Fruit fly (Drosophila melanogaster) whole organism, embryonic: ENCODE measurements around the gene CG11168.

Source experiments
- Atf6 ChIP-seq: fragments of 200-800 bp; sonication (Bioruptor generic); IDR thresholded peaks from 2 replicates; pipeline ENCODE4 v1.3.6; 2022; ENCODE audit warnings: missing biosample characterization, missing genetic modification characterization
- C15 ChIP-seq: fragments of 200-800 bp; sonication (Bioruptor generic); IDR thresholded peaks from 3 replicates; pipeline ENCODE4 v1.3.6; 2022; ENCODE audit warnings: missing biosample characterization, missing genetic modification characterization
- CG10979 ChIP-seq: fragments of 200-800 bp; sonication (Bioruptor generic); optimal IDR thresholded peaks from 2 replicates; lab custom pipeline; 2018; ENCODE audit warnings: missing biosample characterization, mild to moderate bottlenecking, missing genetic modification characterization, moderate library complexity
- CG11456 ChIP-seq: fragments of 200-800 bp; sonication (Bioruptor generic); IDR thresholded peaks from 3 replicates; pipeline ENCODE4 v1.3.6; 2022; ENCODE audit warnings: missing biosample characterization, missing genetic modification characterization
- CG14860 ChIP-seq: fragments of 200-800 bp; sonication (Bioruptor generic); IDR thresholded peaks from 3 replicates; pipeline ENCODE4 v1.3.6; 2022; ENCODE audit warnings: missing biosample characterization, missing genetic modification characterization; ENCODE audit not compliant: partially characterized antibody
- CG15073 ChIP-seq: fragments of 200-800 bp; sonication (Bioruptor generic); optimal IDR thresholded peaks from 2 replicates; lab custom pipeline; 2016; ENCODE audit warnings: missing biosample characterization, missing genetic modification characterization
- CG1602 ChIP-seq: fragments of 200-800 bp; sonication (Bioruptor generic); optimal IDR thresholded peaks from 3 replicates; lab custom pipeline; 2016; ENCODE audit warnings: missing biosample characterization, missing genetic modification characterization
- CG18262 ChIP-seq: fragments of 200-800 bp; optimal IDR thresholded peaks from 3 replicates; lab custom pipeline; 2019; ENCODE audit warnings: missing biosample characterization, mild to moderate bottlenecking, missing genetic modification characterization, moderate library complexity
- CG18619 ChIP-seq: fragments of 200-800 bp; sonication (Bioruptor generic); optimal IDR thresholded peaks from 3 replicates; lab custom pipeline; 2017; ENCODE audit warnings: missing biosample characterization, mild to moderate bottlenecking, missing genetic modification characterization
- CG2712 ChIP-seq: fragments of 200-800 bp; optimal IDR thresholded peaks from 3 replicates; lab custom pipeline; 2019; ENCODE audit warnings: missing biosample characterization, mild to moderate bottlenecking, missing genetic modification characterization, moderate library complexity
- CG30431 ChIP-seq: fragments of 200-800 bp; sonication (Bioruptor generic); optimal IDR thresholded peaks from 2 replicates; lab custom pipeline; 2017; ENCODE audit warnings: missing biosample characterization, missing genetic modification characterization
- CG5953 ChIP-seq: fragments of 200-800 bp; sonication (Bioruptor generic); IDR thresholded peaks from 2 replicates; pipeline ENCODE4 v1.3.6; 2022; ENCODE audit warnings: missing biosample characterization, missing genetic modification characterization
- CG7271 ChIP-seq: fragments of 200-800 bp; sonication (Bioruptor generic); optimal IDR thresholded peaks from 2 replicates; lab custom pipeline; 2018; ENCODE audit warnings: missing biosample characterization, mild to moderate bottlenecking, missing genetic modification characterization, moderate library complexity
- CG7357 ChIP-seq: fragments of 200-800 bp; sonication (Bioruptor generic); IDR thresholded peaks from 3 replicates; pipeline ENCODE4 v1.3.6; 2022; ENCODE audit warnings: missing biosample characterization, missing genetic modification characterization
- CG7372 ChIP-seq: fragments of 200-800 bp; sonication (Bioruptor generic); IDR thresholded peaks from 2 replicates; pipeline ENCODE4 v1.3.6; 2022; ENCODE audit warnings: missing biosample characterization, missing genetic modification characterization
- CG8388 ChIP-seq: fragments of 200-800 bp; sonication (Bioruptor generic); optimal IDR thresholded peaks from 2 replicates; lab custom pipeline; 2019; ENCODE audit warnings: missing biosample characterization, mild to moderate bottlenecking, missing genetic modification characterization, moderate library complexity
- CG8478 ChIP-seq: fragments of >200 bp; optimal IDR thresholded peaks from 2 replicates; lab custom pipeline; 2018
- Dip3 ChIP-seq: fragments of 200-800 bp; sonication (Bioruptor generic); optimal IDR thresholded peaks from 3 replicates; lab custom pipeline; 2016; ENCODE audit warnings: missing biosample characterization, missing genetic modification characterization
- Drgx ChIP-seq: fragments of 200-800 bp; sonication (Bioruptor generic); IDR thresholded peaks from 2 replicates; pipeline ENCODE4 v1.3.6; 2022; ENCODE audit warnings: missing biosample characterization, missing genetic modification characterization
- ERR ChIP-seq: fragments of 200-800 bp; sonication (Bioruptor generic); optimal IDR thresholded peaks from 2 replicates; lab custom pipeline; 2016; ENCODE audit warnings: missing biosample characterization, missing genetic modification characterization
- Gug ChIP-seq: fragments of 200-800 bp; sonication (Bioruptor generic); IDR thresholded peaks from 4 replicates; pipeline ENCODE4 v1.3.6; 2022; ENCODE audit warnings: missing biosample characterization, missing genetic modification characterization
- HLH4C ChIP-seq: fragments of 200-800 bp; sonication (Bioruptor generic); IDR thresholded peaks from 3 replicates; pipeline ENCODE4 v1.3.6; 2022; ENCODE audit warnings: missing biosample characterization, missing genetic modification characterization; ENCODE audit not compliant: partially characterized antibody
- HmgD ChIP-seq: fragments of 200-800 bp; sonication (Bioruptor generic); optimal IDR thresholded peaks from 3 replicates; lab custom pipeline; 2016; ENCODE audit warnings: missing biosample characterization, missing genetic modification characterization
- Hr39 ChIP-seq: fragments of >200 bp; optimal IDR thresholded peaks from 2 replicates; lab custom pipeline; 2017
- Hr51 ChIP-seq, 2 experiments: fragments of 200-800 bp; sonication (Bioruptor generic); optimal IDR thresholded peaks; 2 replicates in 1 of 2; 3 replicates in 1 of 2; lab custom pipeline; 2016 to 2018; ENCODE audit warnings: missing biosample characterization in 2 of 2, missing genetic modification characterization in 2 of 2, mild to moderate bottlenecking in 1 of 2, moderate library complexity in 1 of 2
- Hsf ChIP-seq: fragments of 200-800 bp; sonication (Bioruptor generic); optimal IDR thresholded peaks from 3 replicates; lab custom pipeline; 2016; ENCODE audit warnings: missing biosample characterization, missing genetic modification characterization
- Mad ChIP-seq: fragments of 200-800 bp; sonication (Bioruptor generic); optimal IDR thresholded peaks from 2 replicates; lab custom pipeline; 2016; ENCODE audit warnings: missing biosample characterization, missing genetic modification characterization
- Meics ChIP-seq: fragments of 200-800 bp; sonication (Bioruptor generic); optimal IDR thresholded peaks from 2 replicates; lab custom pipeline; 2017; ENCODE audit warnings: missing biosample characterization, mild to moderate bottlenecking, missing genetic modification characterization
- Nf-YB ChIP-seq: fragments of 200-800 bp; sonication (Bioruptor generic); optimal IDR thresholded peaks from 3 replicates; lab custom pipeline; 2019; ENCODE audit warnings: missing biosample characterization, mild to moderate bottlenecking, missing genetic modification characterization, moderate library complexity
- TFAM ChIP-seq: fragments of 200-800 bp; sonication (Bioruptor generic); optimal IDR thresholded peaks from 2 replicates; lab custom pipeline; 2017; ENCODE audit warnings: missing biosample characterization, missing genetic modification characterization, inconsistent platforms
- Taf1 ChIP-seq: fragments of 200-800 bp; sonication (Bioruptor generic); IDR thresholded peaks from 2 replicates; pipeline ENCODE4 v1.3.6; 2022; ENCODE audit warnings: missing biosample characterization, missing genetic modification characterization
- br ChIP-seq: fragments of >200 bp; optimal IDR thresholded peaks from 2 replicates; lab custom pipeline; 2017
- bsh ChIP-seq, 2 experiments: fragments of 200-800 bp; sonication (Bioruptor generic); optimal IDR thresholded peaks; 2 replicates each; lab custom pipeline; 2017 to 2018; ENCODE audit warnings: mild to moderate bottlenecking in 2 of 2, missing biosample characterization in 2 of 2, missing genetic modification characterization in 2 of 2, moderate library complexity in 1 of 2
- chif ChIP-seq, 2 experiments: fragments of 200-800 bp; sonication (Bioruptor generic); optimal IDR thresholded peaks; 3 replicates each; lab custom pipeline; 2016; ENCODE audit warnings: missing biosample characterization in 2 of 2, missing genetic modification characterization in 2 of 2
- dan ChIP-seq: fragments of 200-800 bp; sonication (Bioruptor generic); IDR thresholded peaks from 2 replicates; pipeline ENCODE4 v1.3.6; 2022; ENCODE audit warnings: missing biosample characterization, missing genetic modification characterization
- dpn ChIP-seq, 2 experiments: fragments of 200-800 bp; sonication (Bioruptor generic); optimal IDR thresholded peaks; 3 replicates each; lab custom pipeline; 2016; ENCODE audit warnings: missing biosample characterization in 2 of 2, missing genetic modification characterization in 2 of 2
- grn ChIP-seq: fragments of 200-800 bp; sonication (Bioruptor generic); optimal IDR thresholded peaks from 3 replicates; lab custom pipeline; 2017; ENCODE audit warnings: missing biosample characterization, missing genetic modification characterization
- gro ChIP-seq: fragments of 200-800 bp; sonication (Bioruptor generic); optimal IDR thresholded peaks from 2 replicates; lab custom pipeline; 2016; ENCODE audit warnings: missing biosample characterization, missing genetic modification characterization
- kay ChIP-seq: fragments of 200-800 bp; sonication (Bioruptor generic); optimal IDR thresholded peaks from 2 replicates; lab custom pipeline; 2016; ENCODE audit warnings: missing biosample characterization, missing genetic modification characterization
- nerfin-2 ChIP-seq: fragments of 200-800 bp; sonication (Bioruptor generic); IDR thresholded peaks from 2 replicates; pipeline ENCODE4 v1.3.6; 2022; ENCODE audit warnings: missing biosample characterization, missing genetic modification characterization; ENCODE audit not compliant: partially characterized antibody
- schlank ChIP-seq: fragments of 200-800 bp; sonication (Bioruptor generic); optimal IDR thresholded peaks from 2 replicates; lab custom pipeline; 2018; ENCODE audit warnings: missing biosample characterization, mild to moderate bottlenecking, missing genetic modification characterization
- sens ChIP-seq: fragments of 200-800 bp; sonication (Bioruptor generic); peaks from one replicate; lab custom pipeline; 2016; ENCODE audit warnings: missing biosample characterization, missing genetic modification characterization
- stc ChIP-seq: fragments of 200-800 bp; sonication (Bioruptor generic); IDR thresholded peaks from 2 replicates; pipeline ENCODE4 v1.3.6; 2022; ENCODE audit warnings: missing biosample characterization, missing genetic modification characterization
- tgo ChIP-seq: fragments of 200-800 bp; sonication (Bioruptor generic); IDR thresholded peaks from 3 replicates; pipeline ENCODE4 v1.3.6; 2022; ENCODE audit warnings: missing biosample characterization, missing genetic modification characterization
- tio ChIP-seq: fragments of 200-800 bp; sonication (Bioruptor generic); optimal IDR thresholded peaks from 2 replicates; lab custom pipeline; 2017; ENCODE audit warnings: missing biosample characterization, missing genetic modification characterization, inconsistent platforms
- tna ChIP-seq: fragments of 200-800 bp; sonication (Bioruptor generic); IDR thresholded peaks from 2 replicates; pipeline ENCODE4 v1.3.6; 2022; ENCODE audit warnings: missing biosample characterization, missing genetic modification characterization; ENCODE audit not compliant: partially characterized antibody
- wdn ChIP-seq: fragments of 200-800 bp; sonication (Bioruptor generic); IDR thresholded peaks from 2 replicates; pipeline ENCODE4 v1.3.6; 2022; ENCODE audit warnings: missing biosample characterization, missing genetic modification characterization
- z ChIP-seq: fragments of 200-800 bp; sonication (Bioruptor generic); IDR thresholded peaks from 3 replicates; pipeline ENCODE4 v1.3.6; 2022; ENCODE audit warnings: missing biosample characterization, missing genetic modification characterization

Gene CG11168

DNA sequence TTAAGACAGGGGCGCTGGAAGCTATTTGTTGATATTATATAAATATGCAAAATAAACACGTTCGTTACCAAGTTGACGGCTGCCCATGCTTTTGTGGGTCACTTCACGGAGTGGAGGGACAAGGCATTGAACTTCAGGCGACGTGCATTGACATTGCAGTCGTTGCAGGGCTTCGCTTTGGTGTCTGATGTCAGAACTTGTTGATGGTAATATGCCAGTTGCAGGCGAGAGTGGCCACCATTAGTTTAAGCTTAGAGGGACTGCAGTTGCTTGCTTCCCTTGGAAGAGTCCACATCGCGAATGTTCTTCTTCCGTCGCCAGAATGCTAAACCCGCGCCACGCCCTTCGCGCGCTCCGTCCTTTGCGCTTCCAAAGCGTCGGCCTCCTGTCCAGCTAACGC is 29.4 kb downstream of the CG11168 start, which contains the start of gene mah:
mah (plus strand) TSS at position 301 of the 400 bp plus-strand sequence.
- TF ChIP-seq Dip3 (GFP tag; lab: Kevin White, UChicago), result no peak
- TF ChIP-seq CG10979 (tag; lab: Kevin White, UChicago), result no peak

DNA sequence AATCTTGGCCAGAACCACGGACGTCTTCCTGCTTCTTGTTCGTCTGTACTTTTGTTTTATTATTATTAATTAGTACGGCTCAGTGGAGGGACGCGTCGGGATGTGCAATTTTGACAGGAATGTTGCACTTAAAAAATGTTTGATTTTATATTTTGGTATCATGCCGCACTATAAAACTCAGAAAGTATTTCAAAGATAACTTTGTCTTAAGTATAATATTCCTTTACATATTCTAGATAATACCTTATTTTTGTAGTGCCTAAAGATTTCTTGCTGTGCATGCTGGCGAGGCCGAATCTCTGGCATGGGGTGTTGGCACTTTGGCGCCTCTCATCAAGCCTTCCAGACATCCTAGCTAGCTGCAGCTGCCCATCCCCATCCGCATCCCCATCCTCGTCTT is 35.2 kb downstream of the CG11168 start:
- no peak for TF ChIP-seq br (lab: Kevin White, UChicago)

dm6 chr3R:24962470-24962869 is 44.6 kb downstream of the CG11168 start:
- no peak for TF ChIP-seq ERR (GFP tag; lab: Kevin White, UChicago)
- TF ChIP-seq CG30431 (GFP tag; lab: Kevin White, UChicago), result peak; percentile 41
- TF ChIP-seq stc (GFP tag; lab: Robert Waterston, UW), result peak; percentile 83
- peak; percentile 55; the same call in 2 of the 3 replicates for TF ChIP-seq CG7357 (GFP tag; lab: Robert Waterston, UW)
- TF ChIP-seq bsh (GFP tag; optimal IDR thresholded peaks at IDR 0.05; lab: Kevin White, UChicago), result peak in 1 of 2 experiments; percentile 49
- peak; percentile 48; the same call in 2 of the 4 replicates for TF ChIP-seq Gug
- TF ChIP-seq tna (GFP tag; lab: Robert Waterston, UW), result no peak
- peak; percentile 70 for TF ChIP-seq tgo
- TF ChIP-seq grn (GFP tag; lab: Kevin White, UChicago), result peak; percentile 9
- no peak for TF ChIP-seq kay
- peak; percentile 74 for TF ChIP-seq Meics (GFP tag; lab: Kevin White, UChicago)
- peak; percentile 43 for TF ChIP-seq CG18262 (tag; lab: Kevin White, UChicago)
- peak; percentile 95 for TF ChIP-seq sens
- 0 out of 3 replicates have a peak, but pooled peaks have one; percentile 35 for TF ChIP-seq C15 (GFP tag; lab: Robert Waterston, UW)
- TF ChIP-seq dan (GFP tag; lab: Robert Waterston, UW), result no peak
- peak; percentile 24 for TF ChIP-seq CG18619 (GFP tag; lab: Kevin White, UChicago)
- 0 out of 2 replicates have a peak, but pooled peaks have one; percentile 22 for TF ChIP-seq Taf1
- peak; percentile 49 for TF ChIP-seq CG2712 (tag; lab: Kevin White, UChicago)
- TF ChIP-seq TFAM, result no peak
- TF ChIP-seq CG15073, result no peak
- peak; percentile 51; the same call in 1 of the 2 replicates for TF ChIP-seq CG5953
- TF ChIP-seq HLH4C (GFP tag; lab: Robert Waterston, UW), result no peak
- no peak for TF ChIP-seq schlank (tag; lab: Kevin White, UChicago)
- no peak for TF ChIP-seq CG14860
- TF ChIP-seq Hsf (GFP tag; lab: Kevin White, UChicago), result peak; percentile 26
- TF ChIP-seq Nf-YB (GFP tag; lab: Kevin White, UChicago), result no peak
- peak; percentile 22 to 82 for TF ChIP-seq Hr51 (GFP tag; optimal IDR thresholded peaks at IDR 0.05; lab: Kevin White, UChicago)
- TF ChIP-seq Atf6 (GFP tag; lab: Robert Waterston, UW), result no peak; the same call in 1 of the 2 replicates
- no peak for TF ChIP-seq HmgD (GFP tag; lab: Kevin White, UChicago)
- TF ChIP-seq CG8388, result peak; percentile 45
- TF ChIP-seq Hr39 (lab: Kevin White, UChicago), result no peak
- peak; percentile 36 for TF ChIP-seq tio (GFP tag; lab: Kevin White, UChicago)
- no peak for TF ChIP-seq z
- TF ChIP-seq CG11456 (GFP tag; lab: Robert Waterston, UW), result peak; percentile 66; the same call in 1 of the 3 replicates
- TF ChIP-seq Drgx (GFP tag; lab: Robert Waterston, UW), result no peak
- TF ChIP-seq CG7372, result 0 out of 2 replicates have a peak, but pooled peaks have one; percentile 27
- TF ChIP-seq Mad (GFP tag; lab: Kevin White, UChicago), result peak; percentile 38
- no peak for TF ChIP-seq CG8478 (lab: Kevin White, UChicago)
- TF ChIP-seq dpn (GFP tag; optimal IDR thresholded peaks at IDR 0.05; lab: Kevin White, UChicago), result peak; percentile 66 to 72
- TF ChIP-seq gro (GFP tag; lab: Kevin White, UChicago), result no peak
- TF ChIP-seq wdn (GFP tag; lab: Robert Waterston, UW), result peak; percentile 23; the same call in 1 of the 2 replicates
- no peak for TF ChIP-seq CG7271 (tag; lab: Kevin White, UChicago)
- TF ChIP-seq chif (GFP tag; optimal IDR thresholded peaks at IDR 0.05; lab: Kevin White, UChicago), result peak; percentile 49 to 50
- peak; percentile 53 for TF ChIP-seq CG1602 (GFP tag; lab: Kevin White, UChicago)
- TF ChIP-seq nerfin-2, result no peak
